Worm (Caenorhabditis elegans): ENCODE results near the gene K11D12.6.

K11D12.6 gene

ce11 chrV:5064761-5065421 lies 29.9 kb upstream of the K11D12.6 start, which contains the start of gene mlk-1:
Gene mlk-1, minus strand, starts transcription at chrV:5064811.
- TF ChIP-seq nhr-43 (tag; optimal IDR thresholded peaks at IDR 0.05; ENCODE audit: poor library complexity, severe bottlenecking) = peak; percentile 36
- TF ChIP-seq nhr-25 (tag; optimal IDR thresholded peaks at IDR 0.05) = peak; percentile 39
- no peak for TF ChIP-seq nhr-237 (tag; optimal IDR thresholded peaks at IDR 0.05)
- peak; percentile 37 for TF ChIP-seq ceh-28 (tag; optimal IDR thresholded peaks at IDR 0.05)
- TF ChIP-seq nhr-11 (tag; optimal IDR thresholded peaks at IDR 0.05) = peak; percentile 66
- peak; percentile 89 for TF ChIP-seq fkh-10 (GFP tag; optimal IDR thresholded peaks at IDR 0.05)
- TF ChIP-seq tbx-2 (tag; optimal IDR thresholded peaks at IDR 0.05) = no peak
- peak; percentile 54 for TF ChIP-seq elt-2 (tag; optimal IDR thresholded peaks at IDR 0.05)
- no peak for TF ChIP-seq mml-1 (tag; optimal IDR thresholded peaks at IDR 0.05)
- TF ChIP-seq ztf-11 (tag; optimal IDR thresholded peaks at IDR 0.05) = no peak
- no peak for TF ChIP-seq fos-1 (tag; optimal IDR thresholded peaks at IDR 0.05)
- TF ChIP-seq egl-27 (tag; optimal IDR thresholded peaks at IDR 0.05) = peak; percentile 83
- TF ChIP-seq R02D3.7 (tag; optimal IDR thresholded peaks at IDR 0.05) = no peak
- no peak for TF ChIP-seq sea-2 (GFP tag; optimal IDR thresholded peaks at IDR 0.05)
- TF ChIP-seq skn-1 (tag; optimal IDR thresholded peaks at IDR 0.05) = no peak
- peak; percentile 89 for TF ChIP-seq hmg-11 (tag; optimal IDR thresholded peaks at IDR 0.05)
- peak; percentile 68 for TF ChIP-seq lin-39 (tag; optimal IDR thresholded peaks at IDR 0.05)
- no peak for TF ChIP-seq nhr-76 (tag; optimal IDR thresholded peaks at IDR 0.05)
- TF ChIP-seq nhr-23 (tag; optimal IDR thresholded peaks at IDR 0.05) = peak; percentile 48
- no peak for TF ChIP-seq egl-5 (tag; optimal IDR thresholded peaks at IDR 0.05)
- TF ChIP-seq jun-1 (tag; optimal IDR thresholded peaks at IDR 0.05) = peak; percentile 38
- no peak for TF ChIP-seq ztf-4 (tag; optimal IDR thresholded peaks at IDR 0.05)
- TF ChIP-seq elt-1 (tag; optimal IDR thresholded peaks at IDR 0.05) = no peak
- TF ChIP-seq nhr-67 (tag; optimal IDR thresholded peaks at IDR 0.05) = no peak
- TF ChIP-seq fkh-2 (tag; optimal IDR thresholded peaks at IDR 0.05) = no peak
- TF ChIP-seq nfya-1 (tag; optimal IDR thresholded peaks at IDR 0.05; ENCODE audit: insufficient read depth) = peak; percentile 76
- TF ChIP-seq ceh-9 (tag; optimal IDR thresholded peaks at IDR 0.05) = no peak
- TF ChIP-seq mdl-1 (tag; optimal IDR thresholded peaks at IDR 0.05) = peak; percentile 30
- no peak for TF ChIP-seq eor-1 (tag; optimal IDR thresholded peaks at IDR 0.05)
- no peak for TF ChIP-seq unc-62 (GFP tag; optimal IDR thresholded peaks at IDR 0.05)
- peak; percentile 25 for TF ChIP-seq snpc-4 (tag; optimal IDR thresholded peaks at IDR 0.05)
- no peak for TF ChIP-seq nhr-28 (tag; optimal IDR thresholded peaks at IDR 0.05)
- peak; percentile 26 for TF ChIP-seq ama-1 (optimal IDR thresholded peaks at IDR 0.05)
- TF ChIP-seq ceh-16 (tag; optimal IDR thresholded peaks at IDR 0.05) = no peak
- TF ChIP-seq nhr-12 (tag; optimal IDR thresholded peaks at IDR 0.05) = no peak
- TF ChIP-seq lsy-12 (tag; optimal IDR thresholded peaks at IDR 0.05) = peak; percentile 5
- TF ChIP-seq pqm-1 (tag; optimal IDR thresholded peaks at IDR 0.05) = peak; percentile 16
- no peak for TF ChIP-seq nhr-77 (tag; optimal IDR thresholded peaks at IDR 0.05)
- TF ChIP-seq pha-4 (tag; optimal IDR thresholded peaks at IDR 0.05) = peak; percentile 69
- peak; percentile 44 for TF ChIP-seq lin-15B (tag; optimal IDR thresholded peaks at IDR 0.05)
- no peak for TF ChIP-seq elt-3 (tag; optimal IDR thresholded peaks at IDR 0.05)
- TF ChIP-seq zag-1 (tag; optimal IDR thresholded peaks at IDR 0.05) = no peak
- no peak for TF ChIP-seq ZK546.5 (tag; optimal IDR thresholded peaks at IDR 0.05)
- no peak for TF ChIP-seq aly-2 (tag; optimal IDR thresholded peaks at IDR 0.05)

- TF ChIP-seq unc-39 (tag; optimal IDR thresholded peaks at IDR 0.05) (no peak), nfya-1 (tag; optimal IDR thresholded peaks at IDR 0.05; ENCODE audit: insufficient read depth) (no peak), zag-1 (tag; optimal IDR thresholded peaks at IDR 0.05) (no peak), ztf-4 (tag; optimal IDR thresholded peaks at IDR 0.05) (no peak), nhr-25 (tag; optimal IDR thresholded peaks at IDR 0.05) (no peak), elt-1 (tag; optimal IDR thresholded peaks at IDR 0.05) (no peak), pqm-1 (tag; optimal IDR thresholded peaks at IDR 0.05) (no peak), ceh-16 (tag; optimal IDR thresholded peaks at IDR 0.05) (no peak), ceh-28 (tag; optimal IDR thresholded peaks at IDR 0.05) (no peak), ceh-82 (tag; optimal IDR thresholded peaks at IDR 0.05) (no peak)
These were observed 18.4 kb upstream of the K11D12.6 start, which contains the start of gene cwp-4 for ce11 chrV:5053335-5053734. Gene cwp-4, plus strand, starts transcription at chrV:5053635.

Measured in whole organism, L3 larva.